Worm (Caenorhabditis elegans) whole organism, L2 larva: Measurements from ENCODE around the gene hosl-1.

Source experiments
- alr-1 ChIP-seq: fragments of 150-350 bp; optimal IDR thresholded peaks from 2 replicates; lab custom pipeline; 2014; ENCODE audit warnings: missing biosample characterization, missing genetic modification characterization
- blmp-1 ChIP-seq: sonication (generic microtip); optimal IDR thresholded peaks from 2 replicates; lab custom pipeline; 2017; ENCODE audit warnings: missing genetic modification characterization, mild to moderate bottlenecking, missing compliant biosample characterization, antibody characterized with exemption, moderate library complexity; ENCODE audit not compliant: insufficient read depth
- snpc-4 ChIP-seq: fragments of 150-350 bp; optimal IDR thresholded peaks from 2 replicates; lab custom pipeline; 2014; ENCODE audit warnings: missing biosample characterization, missing genetic modification characterization
- unc-55 ChIP-seq: fragments of 150-350 bp; sonication (generic microtip); optimal IDR thresholded peaks from 3 replicates; lab custom pipeline; 2014; ENCODE audit warnings: missing biosample characterization, missing genetic modification reagents, missing genetic modification characterization
- unc-62 ChIP-seq: fragments of 150-350 bp; optimal IDR thresholded peaks from 2 replicates; lab custom pipeline; 2014; ENCODE audit warnings: missing biosample characterization, missing genetic modification reagents, missing genetic modification characterization

DNA sequence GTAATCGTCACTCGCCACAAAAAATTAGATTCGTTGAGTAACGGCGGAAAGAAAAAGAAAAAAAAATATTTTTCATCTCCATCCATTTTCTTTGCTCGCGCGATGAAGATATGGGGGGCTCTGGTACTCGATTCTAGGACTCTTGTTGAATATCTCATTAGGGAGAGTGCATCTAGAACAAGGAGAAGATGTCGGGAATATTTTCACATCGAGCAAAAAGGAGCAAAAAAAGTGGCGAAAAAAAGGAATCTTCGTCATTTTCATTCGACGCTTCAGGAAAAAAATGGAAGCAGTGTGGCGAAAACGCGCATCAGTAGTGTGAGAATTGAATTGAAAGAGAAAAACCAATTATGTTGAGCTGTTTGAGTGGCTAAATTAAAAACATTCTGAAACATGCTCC is 13.2 kb upstream of the hosl-1 start:
- no peak for TF ChIP-seq snpc-4
- no peak for TF ChIP-seq unc-55
- TF ChIP-seq blmp-1 (tag; lab: Kevin White, UChicago): no peak
- TF ChIP-seq unc-62 (GFP tag; lab: Kevin White, UChicago): no peak
- TF ChIP-seq alr-1 (tag; lab: Kevin White, UChicago): no peak
